Fruit fly (Drosophila melanogaster) whole organism, pupa: Measurements from ENCODE around the gene sdk.

Experiments
- CG13204 ChIP-seq: fragments of 200-800 bp; sonication (Bioruptor generic); optimal IDR thresholded peaks from 2 replicates; lab custom pipeline; 2018; ENCODE audit warnings: missing biosample characterization, mild to moderate bottlenecking, missing genetic modification characterization, moderate library complexity
- CG14655 ChIP-seq: fragments of 200-800 bp; sonication (Bioruptor generic); optimal IDR thresholded peaks from 3 replicates; lab custom pipeline; 2017; ENCODE audit warnings: mild to moderate bottlenecking, missing biosample characterization, missing genetic modification reagents, missing genetic modification characterization
- CG15710 ChIP-seq: fragments of 200-800 bp; sonication (Bioruptor generic); optimal IDR thresholded peaks from 2 replicates; lab custom pipeline; 2018; ENCODE audit warnings: missing biosample characterization, mild to moderate bottlenecking, missing genetic modification characterization, moderate library complexity
- CG17806 ChIP-seq: fragments of 200-800 bp; sonication (Bioruptor generic); optimal IDR thresholded peaks from 2 replicates; lab custom pipeline; 2018; ENCODE audit warnings: missing biosample characterization, mild to moderate bottlenecking, missing genetic modification characterization, moderate library complexity
- CG32121 ChIP-seq: fragments of 200-800 bp; sonication (Bioruptor generic); IDR thresholded peaks from 2 replicates; pipeline ENCODE4 v1.3.6; 2022; ENCODE audit warnings: missing biosample characterization, missing genetic modification characterization
- CG34367 ChIP-seq: fragments of 200-800 bp; sonication (Bioruptor generic); optimal IDR thresholded peaks from 2 replicates; lab custom pipeline; 2018; ENCODE audit warnings: missing biosample characterization, mild to moderate bottlenecking, missing genetic modification characterization
- CG8159 ChIP-seq: fragments of 200-800 bp; sonication (Bioruptor generic); optimal IDR thresholded peaks from 3 replicates; lab custom pipeline; 2018; ENCODE audit warnings: missing biosample characterization, mild to moderate bottlenecking, missing genetic modification characterization, moderate library complexity
- CG8301 ChIP-seq: fragments of 200-800 bp; sonication (Bioruptor generic); optimal IDR thresholded peaks from 2 replicates; lab custom pipeline; 2018; ENCODE audit warnings: missing biosample characterization, mild to moderate bottlenecking, missing genetic modification characterization
- D1 ChIP-seq: fragments of 200-800 bp; sonication (Bioruptor generic); optimal IDR thresholded peaks from 2 replicates; lab custom pipeline; 2018; ENCODE audit warnings: missing biosample characterization, mild to moderate bottlenecking, missing genetic modification characterization, moderate library complexity
- EcR ChIP-seq: fragments of 200-800 bp; sonication (Bioruptor generic); optimal IDR thresholded peaks from 3 replicates; lab custom pipeline; 2019; ENCODE audit warnings: missing biosample characterization, missing genetic modification characterization, mild to moderate bottlenecking, moderate library complexity, missing genetic modification reagents
- Pif1B ChIP-seq: fragments of 200-800 bp; sonication (Bioruptor generic); optimal IDR thresholded peaks from 3 replicates; lab custom pipeline; 2016; ENCODE audit warnings: missing biosample characterization, missing genetic modification characterization
- Snoo ChIP-seq: fragments of 200-800 bp; sonication (Bioruptor generic); optimal IDR thresholded peaks from 3 replicates; lab custom pipeline; 2017; ENCODE audit warnings: missing biosample characterization, mild to moderate bottlenecking, missing genetic modification characterization, inconsistent platforms
- rn ChIP-seq: fragments of 200-800 bp; sonication (Bioruptor generic); IDR thresholded peaks from 2 replicates; pipeline ENCODE4 v1.3.6; 2022; ENCODE audit warnings: missing biosample characterization, missing genetic modification characterization

- no peak for TF ChIP-seq CG34367 (tag; lab: Kevin White, UChicago)
- TF ChIP-seq EcR (GFP tag; lab: Kevin White, UChicago) = no peak
- TF ChIP-seq CG8159 (tag; lab: Kevin White, UChicago) = no peak
- TF ChIP-seq CG17806 (tag; lab: Kevin White, UChicago) = no peak
- no peak for TF ChIP-seq Snoo
- no peak for TF ChIP-seq CG13204 (GFP tag; lab: Kevin White, UChicago)
- TF ChIP-seq CG14655 = peak; percentile 63
- TF ChIP-seq CG15710 (tag; lab: Kevin White, UChicago) = no peak
- TF ChIP-seq CG8301 (tag; lab: Kevin White, UChicago) = peak; percentile 71
- TF ChIP-seq CG32121 = no peak
- 0 out of 2 replicates have a peak, but pooled peaks have one; percentile 34 for TF ChIP-seq rn (GFP tag; lab: Robert Waterston, UW)
- no peak for TF ChIP-seq D1
- TF ChIP-seq Pif1B (GFP tag; lab: Kevin White, UChicago) = peak; percentile 8
Measured at dm6 chrX:715383-715782, 28.7 kb downstream of the sdk start.
